Worm (Caenorhabditis elegans) whole organism, L3 larva: Measurements from ENCODE around the gene srh-201.

Source experiments
- R02D3.7 ChIP-seq: fragments of 150-350 bp; optimal IDR thresholded peaks from 2 replicates; lab custom pipeline; 2014; ENCODE audit warnings: missing biosample characterization, missing genetic modification characterization
- ZK546.5 ChIP-seq: sonication (generic microtip); optimal IDR thresholded peaks from 2 replicates; lab custom pipeline; 2017; ENCODE audit warnings: missing biosample characterization, missing genetic modification characterization
- aly-2 ChIP-seq: fragments of 150-350 bp; optimal IDR thresholded peaks from 2 replicates; lab custom pipeline; 2014; ENCODE audit warnings: missing biosample characterization, missing genetic modification characterization
- ama-1 ChIP-seq: fragments of 150-350 bp; optimal IDR thresholded peaks from 2 replicates; lab custom pipeline; 2018
- ceh-16 ChIP-seq: sonication (generic microtip); optimal IDR thresholded peaks from 2 replicates; lab custom pipeline; 2017; ENCODE audit warnings: missing biosample characterization, missing genetic modification characterization
- ceh-28 ChIP-seq: fragments of 150-350 bp; optimal IDR thresholded peaks from 2 replicates; lab custom pipeline; 2014; ENCODE audit warnings: missing biosample characterization, missing genetic modification reagents, missing genetic modification characterization
- ceh-9 ChIP-seq: sonication (generic microtip); optimal IDR thresholded peaks from 2 replicates; lab custom pipeline; 2018; ENCODE audit warnings: missing biosample characterization, missing genetic modification characterization
- egl-5 ChIP-seq: fragments of 150-350 bp; optimal IDR thresholded peaks from 2 replicates; lab custom pipeline; 2017; ENCODE audit warnings: missing biosample characterization, missing genetic modification reagents, missing genetic modification characterization, inconsistent platforms
- elt-1 ChIP-seq: fragments of 150-350 bp; optimal IDR thresholded peaks from 2 replicates; lab custom pipeline; 2014; ENCODE audit warnings: missing biosample characterization, missing genetic modification characterization
- elt-2 ChIP-seq: sonication (generic microtip); optimal IDR thresholded peaks from 2 replicates; lab custom pipeline; 2016; ENCODE audit warnings: missing genetic modification reagents, mild to moderate bottlenecking, missing genetic modification characterization, missing compliant biosample characterization
- eor-1 ChIP-seq, 2 experiments: fragments of 150-350 bp; optimal IDR thresholded peaks; 2 replicates each; lab custom pipeline; 2014 to 2018; ENCODE audit warnings: missing biosample characterization in 2 of 2, missing genetic modification characterization in 2 of 2
- fkh-10 ChIP-seq: sonication (generic microtip); optimal IDR thresholded peaks from 2 replicates; lab custom pipeline; 2017; ENCODE audit warnings: missing biosample characterization, missing genetic modification reagents, missing genetic modification characterization
- fos-1 ChIP-seq: fragments of 150-350 bp; optimal IDR thresholded peaks from 2 replicates; lab custom pipeline; 2014; ENCODE audit warnings: missing biosample characterization, missing genetic modification characterization
- hmg-11 ChIP-seq: sonication (generic microtip); optimal IDR thresholded peaks from 2 replicates; lab custom pipeline; 2016; ENCODE audit warnings: missing genetic modification characterization, missing compliant biosample characterization
- jun-1 ChIP-seq: fragments of 150-350 bp; optimal IDR thresholded peaks from 2 replicates; lab custom pipeline; 2014; ENCODE audit warnings: missing biosample characterization, missing genetic modification reagents, missing genetic modification characterization
- lin-15B ChIP-seq: fragments of 150-350 bp; optimal IDR thresholded peaks from 2 replicates; lab custom pipeline; 2014; ENCODE audit warnings: missing biosample characterization, missing genetic modification characterization
- lsy-12 ChIP-seq: sonication (generic microtip); optimal IDR thresholded peaks from 2 replicates; lab custom pipeline; 2016; ENCODE audit warnings: mild to moderate bottlenecking, missing genetic modification characterization, missing compliant biosample characterization
- mdl-1 ChIP-seq: fragments of 150-350 bp; optimal IDR thresholded peaks from 2 replicates; lab custom pipeline; 2014; ENCODE audit warnings: missing biosample characterization, missing genetic modification characterization
- mml-1 ChIP-seq: fragments of 150-350 bp; sonication (generic microtip); optimal IDR thresholded peaks from 3 replicates; lab custom pipeline; 2014; ENCODE audit warnings: missing biosample characterization, missing genetic modification characterization
- nfya-1 ChIP-seq: sonication (generic microtip); optimal IDR thresholded peaks from 2 replicates; lab custom pipeline; 2017; ENCODE audit warnings: missing genetic modification characterization, mild to moderate bottlenecking, missing compliant biosample characterization, antibody characterized with exemption, moderate library complexity; ENCODE audit not compliant: insufficient read depth
- nhr-11 ChIP-seq: fragments of 150-350 bp; optimal IDR thresholded peaks from 2 replicates; lab custom pipeline; 2014; ENCODE audit warnings: missing biosample characterization, missing genetic modification characterization
- nhr-12 ChIP-seq: fragments of 150-350 bp; optimal IDR thresholded peaks from 2 replicates; lab custom pipeline; 2014; ENCODE audit warnings: missing biosample characterization, missing genetic modification characterization
- nhr-237 ChIP-seq: fragments of 150-350 bp; optimal IDR thresholded peaks from 2 replicates; lab custom pipeline; 2014; ENCODE audit warnings: missing biosample characterization, missing genetic modification characterization
- nhr-43 ChIP-seq: sonication (generic microtip); optimal IDR thresholded peaks from 2 replicates; lab custom pipeline; 2016; ENCODE audit warnings: mild to moderate bottlenecking, missing genetic modification characterization, missing compliant biosample characterization; ENCODE audit not compliant: poor library complexity, severe bottlenecking
- nhr-67 ChIP-seq: fragments of 150-350 bp; optimal IDR thresholded peaks from 2 replicates; lab custom pipeline; 2014; ENCODE audit warnings: missing biosample characterization, missing genetic modification characterization
- nhr-76 ChIP-seq: fragments of 150-350 bp; sonication (generic microtip); optimal IDR thresholded peaks from 5 replicates; lab custom pipeline; 2014; ENCODE audit warnings: missing biosample characterization, missing genetic modification characterization
- nhr-77 ChIP-seq: fragments of 150-350 bp; optimal IDR thresholded peaks from 2 replicates; lab custom pipeline; 2014; ENCODE audit warnings: missing biosample characterization, missing genetic modification characterization
- pha-4 ChIP-seq: fragments of 150-350 bp; optimal IDR thresholded peaks from 2 replicates; lab custom pipeline; 2014; ENCODE audit warnings: missing biosample characterization, missing genetic modification reagents, missing genetic modification characterization
- pqm-1 ChIP-seq: fragments of 150-350 bp; optimal IDR thresholded peaks from 2 replicates; lab custom pipeline; 2017; ENCODE audit warnings: missing biosample characterization, missing genetic modification characterization, inconsistent platforms
- snpc-4 ChIP-seq: fragments of 150-350 bp; optimal IDR thresholded peaks from 2 replicates; lab custom pipeline; 2014; ENCODE audit warnings: missing biosample characterization, missing genetic modification characterization
- unc-39 ChIP-seq: sonication (generic microtip); optimal IDR thresholded peaks from 4 replicates; lab custom pipeline; 2017; ENCODE audit warnings: missing biosample characterization, missing genetic modification characterization
- unc-62 ChIP-seq: fragments of 150-350 bp; sonication (generic microtip); optimal IDR thresholded peaks from 4 replicates; lab custom pipeline; 2014; ENCODE audit warnings: missing biosample characterization, missing genetic modification reagents, missing genetic modification characterization
- zag-1 ChIP-seq: fragments of 150-350 bp; optimal IDR thresholded peaks from 2 replicates; lab custom pipeline; 2014; ENCODE audit warnings: missing biosample characterization, missing genetic modification characterization
- ztf-11 ChIP-seq: fragments of 150-350 bp; optimal IDR thresholded peaks from 2 replicates; lab custom pipeline; 2014; ENCODE audit warnings: missing biosample characterization, missing genetic modification characterization
- ztf-4 ChIP-seq: fragments of 150-350 bp; optimal IDR thresholded peaks from 2 replicates; lab custom pipeline; 2014; ENCODE audit warnings: missing biosample characterization, missing genetic modification characterization

The srh-201 gene

DNA sequence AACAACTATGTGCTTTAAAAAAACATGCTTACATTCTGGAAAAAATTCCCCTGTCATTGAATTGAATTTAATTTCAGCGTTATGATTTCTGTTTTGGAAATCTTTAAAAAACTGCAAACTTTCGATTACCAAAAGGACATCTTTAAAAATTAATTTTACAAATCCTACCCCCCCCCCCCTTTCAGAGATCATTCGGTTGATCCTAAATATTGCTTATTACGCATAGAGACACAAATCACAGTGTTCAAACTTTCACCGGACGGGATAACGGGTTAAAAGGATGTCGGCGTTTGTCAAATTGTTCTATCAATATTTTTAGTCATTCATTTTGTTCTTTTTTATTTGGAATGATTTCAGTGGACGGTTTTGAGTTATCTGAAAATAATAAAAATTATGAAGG, 19.6 kb upstream of the srh-201 start, which contains the start of gene C25E10.4:
Gene C25E10.4 (plus strand): TSS at position 301 of the 400 bp plus-strand sequence.
- no peak for TF ChIP-seq elt-1
- TF ChIP-seq R02D3.7 (tag; lab: Kevin White, UChicago): no peak
- TF ChIP-seq fos-1 (tag; lab: Kevin White, UChicago): no peak
- no peak for TF ChIP-seq aly-2 (tag; lab: Kevin White, UChicago)
- TF ChIP-seq nhr-67 (tag; lab: Kevin White, UChicago): no peak
- no peak for TF ChIP-seq zag-1 (tag; lab: Kevin White, UChicago)
- no peak for TF ChIP-seq lsy-12 (tag; lab: Kevin White, UChicago)
- no peak for TF ChIP-seq nfya-1
- no peak for TF ChIP-seq ama-1
- no peak for TF ChIP-seq elt-2 (tag; lab: Kevin White, UChicago)
- TF ChIP-seq ZK546.5 (tag; lab: Kevin White, UChicago): no peak
- no peak for TF ChIP-seq ztf-11 (tag; lab: Kevin White, UChicago)
- no peak for TF ChIP-seq nhr-11 (tag; lab: Kevin White, UChicago)

DNA sequence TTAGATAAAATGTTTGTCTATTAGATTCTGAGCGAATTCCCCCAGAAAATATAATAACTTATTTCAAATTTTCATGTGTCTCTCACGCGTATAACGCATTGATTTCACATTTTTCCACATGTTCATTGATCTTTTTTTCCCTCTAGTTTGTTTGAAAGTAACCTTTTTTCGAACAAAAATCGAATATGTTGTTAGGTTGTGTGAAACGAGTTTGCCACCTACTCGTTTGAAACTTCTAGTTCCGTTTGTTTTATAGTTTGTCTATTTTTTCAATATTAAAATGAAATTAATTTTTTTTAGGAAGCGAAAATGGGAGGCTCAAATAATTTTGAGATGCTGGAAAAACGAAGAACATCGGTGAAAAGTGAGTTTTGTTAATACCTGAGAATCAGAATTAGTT, 16.6 kb upstream of the srh-201 start, which contains the start of gene C25E10.5:
Gene C25E10.5 (plus strand): TSS at position 301 of the 400 bp plus-strand sequence.
- no peak for TF ChIP-seq pqm-1 (tag; lab: Kevin White, UChicago)
- TF ChIP-seq ZK546.5 (tag; lab: Kevin White, UChicago): no peak
- TF ChIP-seq nfya-1: no peak
- TF ChIP-seq nhr-237 (tag; lab: Kevin White, UChicago): no peak
- TF ChIP-seq nhr-77 (tag; lab: Kevin White, UChicago): no peak
- no peak for TF ChIP-seq ceh-16 (tag; lab: Kevin White, UChicago)
- no peak for TF ChIP-seq fos-1 (tag; lab: Kevin White, UChicago)
- TF ChIP-seq, all 47 proteins: peak for 0

DNA sequence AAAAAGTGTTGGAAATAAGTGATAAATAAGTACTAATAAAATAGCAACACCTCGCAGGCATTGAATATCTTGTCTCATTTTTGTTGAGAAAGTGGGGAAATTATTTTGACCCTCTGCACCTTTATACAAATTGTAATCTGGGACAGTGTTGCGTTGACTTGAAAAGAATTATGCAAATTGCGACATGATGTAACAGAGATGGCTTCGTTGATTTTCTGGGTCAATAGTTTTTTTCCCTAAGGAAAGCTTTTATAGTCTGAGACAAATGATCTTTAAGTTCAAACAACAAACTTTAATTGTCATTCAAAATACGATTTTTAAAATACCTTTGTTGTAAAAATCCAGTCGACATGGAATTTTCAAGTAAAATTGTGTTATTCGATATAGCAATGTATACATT, 11.0 kb upstream of the srh-201 start, which contains the start of gene bus-1:
Gene bus-1 (minus strand): TSS at position 101 of the 400 bp plus-strand sequence.
- TF ChIP-seq pha-4 (tag; lab: Kevin White, UChicago): no peak
- TF ChIP-seq lin-15B (tag; lab: Kevin White, UChicago): no peak
- no peak for TF ChIP-seq jun-1

DNA sequence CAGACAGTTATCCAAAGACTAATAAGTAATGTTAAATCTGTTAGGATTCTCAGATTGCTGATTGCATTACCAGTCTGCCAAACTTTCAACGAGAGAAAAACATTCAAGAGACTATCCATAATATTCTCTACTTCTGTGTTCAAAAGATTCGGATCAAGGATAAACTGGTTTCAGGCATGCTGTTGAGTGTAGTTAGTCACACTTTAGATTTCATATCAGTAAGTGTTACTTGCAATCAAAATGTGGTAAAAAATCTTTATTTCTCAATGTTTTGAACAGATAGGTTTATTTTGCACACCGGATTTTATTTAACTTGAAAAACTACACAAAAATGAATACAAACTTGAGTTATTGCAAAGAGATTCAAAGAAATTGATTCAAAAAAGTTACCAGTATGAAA, 8.4 kb upstream of the srh-201 start, which contains the start of gene oac-41:
Gene oac-41 (minus strand): TSS at position 101 of the 400 bp plus-strand sequence.
- no peak for TF ChIP-seq elt-1
- no peak for TF ChIP-seq ZK546.5 (tag; lab: Kevin White, UChicago)
- no peak for TF ChIP-seq ztf-4 (tag; lab: Kevin White, UChicago)
- TF ChIP-seq nhr-12: no peak
- no peak for TF ChIP-seq eor-1 (tag; optimal IDR thresholded peaks at IDR 0.05; lab: Kevin White, UChicago)
- no peak for TF ChIP-seq aly-2 (tag; lab: Kevin White, UChicago)

DNA sequence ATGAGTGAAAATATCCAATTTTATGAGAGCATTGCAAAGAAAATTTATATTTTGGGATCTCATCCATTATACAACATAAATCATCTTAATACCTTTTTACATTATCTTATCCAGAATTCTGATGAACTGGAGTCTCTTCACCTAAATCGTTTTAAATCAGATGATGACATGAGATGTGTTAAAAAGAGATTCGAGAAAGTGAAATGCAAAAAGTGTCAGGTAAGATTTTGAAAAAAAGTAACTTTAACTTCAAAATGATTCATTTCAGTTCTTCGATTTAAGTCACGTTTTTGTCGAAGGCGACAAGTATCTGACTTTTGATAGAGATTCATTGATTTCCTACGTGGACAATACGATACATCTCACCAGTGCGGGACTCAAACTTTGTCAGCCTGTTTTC, 5.2 kb upstream of the srh-201 start:
- TF ChIP-seq mml-1 (no peak), fkh-10 (no peak), mdl-1 (tag; lab: Kevin White, UChicago) (no peak), pha-4 (tag; lab: Kevin White, UChicago) (no peak), nhr-11 (tag; lab: Kevin White, UChicago) (no peak)

DNA sequence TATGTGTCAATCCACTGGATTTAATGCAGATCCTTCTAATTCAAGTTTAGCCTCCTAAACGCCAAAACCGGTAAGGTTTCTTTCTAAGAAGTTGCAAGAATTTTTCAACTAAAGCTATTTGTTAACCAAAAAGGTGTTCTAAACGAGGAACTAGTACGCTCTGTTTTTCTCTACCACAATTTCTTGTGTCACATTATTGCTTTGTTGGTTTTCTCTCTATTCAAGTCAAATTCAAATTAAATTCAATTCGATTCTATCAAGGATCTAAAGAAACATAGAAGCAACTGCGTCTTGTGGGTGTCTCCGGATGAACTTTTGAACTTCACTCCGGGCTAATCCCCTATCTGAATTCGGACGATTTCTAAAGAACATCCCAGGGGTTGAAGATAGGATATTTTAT, 2.8 kb upstream of the srh-201 start, which contains the start of gene oac-40:
Gene oac-40 (plus strand): TSS at position 301 of the 400 bp plus-strand sequence.
- TF ChIP-seq snpc-4 (tag; lab: Kevin White, UChicago): no peak
- TF ChIP-seq unc-39 (tag; lab: Kevin White, UChicago): no peak
- no peak for TF ChIP-seq ceh-28 (tag; lab: Kevin White, UChicago)
- TF ChIP-seq ama-1: no peak
- no peak for TF ChIP-seq nhr-43 (tag; lab: Kevin White, UChicago)
- no peak for TF ChIP-seq nhr-76 (tag; lab: Kevin White, UChicago)
- TF ChIP-seq unc-62 (GFP tag; lab: Kevin White, UChicago): no peak
- no peak for TF ChIP-seq hmg-11
- no peak for TF ChIP-seq ztf-11 (tag; lab: Kevin White, UChicago)
- TF ChIP-seq lsy-12 (tag; lab: Kevin White, UChicago): no peak
- TF ChIP-seq ceh-9: no peak
- TF ChIP-seq egl-5 (tag; lab: Kevin White, UChicago): no peak
